Fruit fly (Drosophila melanogaster) whole organism, embryonic: ENCODE data around the gene alphaCOP.
A peak's percentile ranks its signal among the peaks of the same experiment; 100 is the strongest.

ENCODE experiments used
- Abd-B ChIP-seq: fragments of 200-800 bp; sonication (Bioruptor generic); optimal IDR thresholded peaks from 2 replicates; lab custom pipeline; 2018; ENCODE audit warnings: missing biosample characterization, mild to moderate bottlenecking, missing genetic modification characterization, moderate library complexity
- Adf1 ChIP-seq: fragments of 200-800 bp; sonication (Bioruptor generic); IDR thresholded peaks from 2 replicates; pipeline ENCODE4 v1.3.6; 2022; ENCODE audit warnings: missing biosample characterization, missing genetic modification characterization
- Atf6 ChIP-seq: fragments of 200-800 bp; sonication (Bioruptor generic); IDR thresholded peaks from 2 replicates; pipeline ENCODE4 v1.3.6; 2022; ENCODE audit warnings: missing biosample characterization, missing genetic modification characterization
- BEAF-32 ChIP-seq: fragments of 200-800 bp; sonication (Bioruptor generic); optimal IDR thresholded peaks from 3 replicates; lab custom pipeline; 2017; ENCODE audit warnings: missing biosample characterization, missing genetic modification characterization, mild to moderate bottlenecking, moderate library complexity, missing genetic modification reagents
- CG10462 ChIP-seq: fragments of 200-800 bp; sonication (Bioruptor generic); optimal IDR thresholded peaks from 2 replicates; lab custom pipeline; 2016; ENCODE audit warnings: missing biosample characterization, missing genetic modification characterization
- CG10543 ChIP-seq: fragments of 200-800 bp; sonication (Bioruptor generic); optimal IDR thresholded peaks from 3 replicates; lab custom pipeline; 2017; ENCODE audit warnings: missing biosample characterization, mild to moderate bottlenecking, missing genetic modification characterization, moderate library complexity
- CG12769 ChIP-seq: fragments of 200-800 bp; sonication (Bioruptor generic); optimal IDR thresholded peaks from 2 replicates; lab custom pipeline; 2019; ENCODE audit warnings: missing biosample characterization, mild to moderate bottlenecking, missing genetic modification characterization, moderate library complexity
- CG13296 ChIP-seq: fragments of 200-800 bp; sonication (Bioruptor generic); optimal IDR thresholded peaks from 3 replicates; lab custom pipeline; 2018; ENCODE audit warnings: missing biosample characterization, mild to moderate bottlenecking, missing genetic modification characterization
- CG14014 ChIP-seq: fragments of 200-800 bp; sonication (Bioruptor generic); IDR thresholded peaks from 2 replicates; pipeline ENCODE4 v1.3.6; 2022; ENCODE audit warnings: missing biosample characterization, missing genetic modification characterization
- CG17612 ChIP-seq: fragments of 200-800 bp; sonication (Bioruptor generic); IDR thresholded peaks from 2 replicates; pipeline ENCODE4 v1.3.6; 2022; ENCODE audit warnings: missing biosample characterization, missing genetic modification characterization
- CG30431 ChIP-seq: fragments of 200-800 bp; sonication (Bioruptor generic); optimal IDR thresholded peaks from 2 replicates; lab custom pipeline; 2017; ENCODE audit warnings: missing biosample characterization, missing genetic modification characterization
- CG31388 ChIP-seq: fragments of 200-800 bp; sonication (Bioruptor generic); optimal IDR thresholded peaks from 2 replicates; lab custom pipeline; 2016; ENCODE audit warnings: missing biosample characterization, missing genetic modification characterization
- CG34376 ChIP-seq: fragments of 200-800 bp; sonication (Bioruptor generic); optimal IDR thresholded peaks from 2 replicates; lab custom pipeline; 2018; ENCODE audit warnings: missing biosample characterization, mild to moderate bottlenecking, missing genetic modification characterization
- CG4424 ChIP-seq: fragments of 200-800 bp; sonication (Bioruptor generic); optimal IDR thresholded peaks from 3 replicates; lab custom pipeline; 2016; ENCODE audit warnings: missing biosample characterization, missing genetic modification characterization
- CG6689 ChIP-seq: fragments of 200-800 bp; sonication (Bioruptor generic); IDR thresholded peaks from 2 replicates; pipeline ENCODE4 v1.3.6; 2022; ENCODE audit warnings: missing biosample characterization, missing genetic modification characterization
- Chrac-16 ChIP-seq: fragments of 200-800 bp; sonication (Bioruptor generic); optimal IDR thresholded peaks from 3 replicates; lab custom pipeline; 2016; ENCODE audit warnings: missing biosample characterization, missing genetic modification characterization
- Dad ChIP-seq: fragments of 200-800 bp; sonication (Bioruptor generic); optimal IDR thresholded peaks from 3 replicates; lab custom pipeline; 2016; ENCODE audit warnings: missing biosample characterization, missing genetic modification characterization
- Deaf1 ChIP-seq: fragments of 200-800 bp; optimal IDR thresholded peaks from 3 replicates; lab custom pipeline; 2019; ENCODE audit warnings: missing biosample characterization, mild to moderate bottlenecking, missing genetic modification characterization, moderate library complexity
- Dek ChIP-seq: fragments of 200-800 bp; sonication (Bioruptor generic); optimal IDR thresholded peaks from 3 replicates; lab custom pipeline; 2019; ENCODE audit warnings: missing biosample characterization, mild to moderate bottlenecking, missing genetic modification characterization, moderate library complexity
- E2f2 ChIP-seq: fragments of 200-800 bp; sonication (Bioruptor generic); IDR thresholded peaks from 2 replicates; pipeline ENCODE4 v1.3.6; 2022; ENCODE audit warnings: missing biosample characterization, missing genetic modification characterization
- Ets65A ChIP-seq: fragments of 200-800 bp; sonication (Bioruptor generic); peaks from one replicate; lab custom pipeline; 2016; ENCODE audit warnings: missing biosample characterization, missing genetic modification characterization
- HLHmδ ChIP-seq: fragments of 200-800 bp; sonication (Bioruptor generic); optimal IDR thresholded peaks from 2 replicates; lab custom pipeline; 2018; ENCODE audit warnings: missing biosample characterization, mild to moderate bottlenecking, missing genetic modification characterization, moderate library complexity
- Hand ChIP-seq: fragments of 200-800 bp; sonication (Bioruptor generic); optimal IDR thresholded peaks from 2 replicates; lab custom pipeline; 2017; ENCODE audit warnings: mild to moderate bottlenecking, missing biosample characterization, missing genetic modification reagents, missing genetic modification characterization
- Hey ChIP-seq: fragments of 200-800 bp; sonication (Bioruptor generic); optimal IDR thresholded peaks from 3 replicates; lab custom pipeline; 2018; ENCODE audit warnings: missing biosample characterization, mild to moderate bottlenecking, missing genetic modification characterization
- Hr78 ChIP-seq, 2 experiments: fragments of 200-800 bp in 1 of 2; fragments of >200 bp in 1 of 2; sonication (Bioruptor generic) in 1 of 2; optimal IDR thresholded peaks; 2 replicates each; lab custom pipeline; 2017 to 2019; ENCODE audit warnings: missing biosample characterization in 2 of 2, missing genetic modification characterization in 2 of 2, mild to moderate bottlenecking in 1 of 2, moderate library complexity in 1 of 2
- Lpt ChIP-seq: fragments of >200 bp; optimal IDR thresholded peaks from 2 replicates; lab custom pipeline; 2018; ENCODE audit warnings: missing biosample characterization, missing genetic modification characterization
- Mad ChIP-seq: fragments of 200-800 bp; sonication (Bioruptor generic); optimal IDR thresholded peaks from 2 replicates; lab custom pipeline; 2016; ENCODE audit warnings: missing biosample characterization, missing genetic modification characterization
- Max ChIP-seq: fragments of 200-800 bp; sonication (Bioruptor generic); optimal IDR thresholded peaks from 2 replicates; lab custom pipeline; 2016; ENCODE audit warnings: missing biosample characterization, mild to moderate bottlenecking, missing genetic modification characterization
- Med ChIP-seq: fragments of 200-800 bp; sonication (Bioruptor generic); peaks from one replicate; lab custom pipeline; 2016; ENCODE audit warnings: missing biosample characterization, missing genetic modification characterization, mild to moderate bottlenecking, inconsistent platforms, moderate library complexity
- Meics ChIP-seq: fragments of 200-800 bp; sonication (Bioruptor generic); optimal IDR thresholded peaks from 2 replicates; lab custom pipeline; 2017; ENCODE audit warnings: missing biosample characterization, mild to moderate bottlenecking, missing genetic modification characterization
- Rfx ChIP-seq: fragments of 200-800 bp; sonication (Bioruptor generic); IDR thresholded peaks from 2 replicates; pipeline ENCODE4 v1.3.6; 2022; ENCODE audit warnings: missing biosample characterization, missing genetic modification characterization
- Rx ChIP-seq: fragments of 200-800 bp; sonication (Bioruptor generic); IDR thresholded peaks from 2 replicates; pipeline ENCODE4 v1.3.6; 2022; ENCODE audit warnings: missing biosample characterization, missing genetic modification characterization
- Six4 ChIP-seq: fragments of 200-800 bp; sonication (Bioruptor generic); optimal IDR thresholded peaks from 2 replicates; lab custom pipeline; 2016; ENCODE audit warnings: missing biosample characterization, missing genetic modification characterization
- chinmo ChIP-seq: fragments of 200-800 bp; sonication (Bioruptor generic); IDR thresholded peaks from 4 replicates; pipeline ENCODE4 v1.3.6; 2022; ENCODE audit warnings: missing biosample characterization, missing genetic modification characterization; ENCODE audit not compliant: partially characterized antibody
- danr ChIP-seq: fragments of 200-800 bp; sonication (Bioruptor generic); IDR thresholded peaks from 2 replicates; pipeline ENCODE4 v1.3.6; 2022; ENCODE audit warnings: missing biosample characterization, missing genetic modification characterization
- ftz-f1 ChIP-seq: fragments of 200-800 bp; sonication (Bioruptor generic); optimal IDR thresholded peaks from 2 replicates; lab custom pipeline; 2016; ENCODE audit warnings: missing biosample characterization, missing genetic modification characterization
- gcm ChIP-seq: fragments of 200-800 bp; sonication (Bioruptor generic); optimal IDR thresholded peaks from 2 replicates; lab custom pipeline; 2019; ENCODE audit warnings: missing biosample characterization, mild to moderate bottlenecking, missing genetic modification characterization, moderate library complexity
- gfzf ChIP-seq: fragments of 200-800 bp; sonication (Bioruptor generic); optimal IDR thresholded peaks from 2 replicates; lab custom pipeline; 2016; ENCODE audit warnings: missing biosample characterization, mild to moderate bottlenecking, missing genetic modification characterization, moderate library complexity
- nmo ChIP-seq: fragments of 200-800 bp; sonication (Bioruptor generic); optimal IDR thresholded peaks from 2 replicates; lab custom pipeline; 2018; ENCODE audit warnings: missing biosample characterization, mild to moderate bottlenecking, missing genetic modification characterization, moderate library complexity
- pita ChIP-seq: fragments of 200-800 bp; sonication (Bioruptor generic); optimal IDR thresholded peaks from 2 replicates; lab custom pipeline; 2017; ENCODE audit warnings: missing biosample characterization, mild to moderate bottlenecking, missing genetic modification characterization
- sd ChIP-seq: fragments of 200-800 bp; sonication (Bioruptor generic); optimal IDR thresholded peaks from 3 replicates; lab custom pipeline; 2018; ENCODE audit warnings: missing biosample characterization, mild to moderate bottlenecking, missing genetic modification characterization, moderate library complexity
- sens ChIP-seq: fragments of 200-800 bp; sonication (Bioruptor generic); peaks from one replicate; lab custom pipeline; 2016; ENCODE audit warnings: missing biosample characterization, missing genetic modification characterization
- sens-2 ChIP-seq: fragments of 200-800 bp; sonication (Bioruptor generic); IDR thresholded peaks from 2 replicates; pipeline ENCODE4 v1.3.6; 2022; ENCODE audit warnings: missing biosample characterization, missing genetic modification characterization
- sima ChIP-seq: fragments of 200-800 bp; sonication (Bioruptor generic); optimal IDR thresholded peaks from 2 replicates; lab custom pipeline; 2016; ENCODE audit warnings: missing biosample characterization, missing genetic modification characterization
- sr ChIP-seq: fragments of 200-800 bp; sonication (Bioruptor generic); IDR thresholded peaks from 3 replicates; pipeline ENCODE4 v1.3.6; 2022; ENCODE audit warnings: missing biosample characterization, missing genetic modification characterization

Gene alphaCOP

dm6 chr3L:1618116-1618727 lies 26.8 kb downstream of the alphaCOP start, which contains the start of the genes CG13926, ABCB7 and CG33230 (continued):
- TF ChIP-seq Lpt (no peak), CG30431 (GFP tag; lab: Kevin White, UChicago) (no peak), Meics (GFP tag; lab: Kevin White, UChicago) (peak; percentile 45), Abd-B (GFP tag; lab: Kevin White, UChicago) (peak; percentile 14)

dm6 chr3L:1615701-1616100 lies 29.3 kb downstream of the alphaCOP start, which contains the start of gene CG12105:
Gene CG12105, minus strand, starts transcription at chr3L:1615801.
- TF ChIP-seq Chrac-16 (GFP tag; lab: Kevin White, UChicago): no peak
- no peak for TF ChIP-seq CG6689 (GFP tag; lab: Robert Waterston, UW)
- TF ChIP-seq Med (GFP tag; lab: Kevin White, UChicago): no peak
- TF ChIP-seq danr (GFP tag; lab: Robert Waterston, UW): no peak
- no peak for TF ChIP-seq Dad (GFP tag; lab: Kevin White, UChicago)
- no peak for TF ChIP-seq CG34376 (GFP tag; lab: Kevin White, UChicago)

- TF ChIP-seq Adf1 (GFP tag; lab: Robert Waterston, UW) (peak; percentile 13; the same call in 1 of the 2 replicates), Hr78 (GFP tag; optimal IDR thresholded peaks at IDR 0.05; lab: Kevin White, UChicago) (peak in 1 of 2 experiments; percentile 55), Dek (tag; lab: Kevin White, UChicago) (no peak), CG12769 (tag; lab: Kevin White, UChicago) (peak; percentile 66), Rfx (GFP tag; lab: Robert Waterston, UW) (0 out of 2 replicates have a peak, but pooled peaks have one; percentile 4), sd (tag; lab: Kevin White, UChicago) (peak; percentile 63), CG14014 (GFP tag; lab: Robert Waterston, UW) (no peak), CG10543 (GFP tag; lab: Kevin White, UChicago) (peak; percentile 85), pita (GFP tag; lab: Kevin White, UChicago) (no peak), CG17612 (GFP tag; lab: Robert Waterston, UW) (no peak), sima (no peak), Deaf1 (tag; lab: Kevin White, UChicago) (peak; percentile 71), ftz-f1 (GFP tag; lab: Kevin White, UChicago) (peak; percentile 57), sr (GFP tag; lab: Robert Waterston, UW) (0 out of 3 replicates have a peak, but pooled peaks have one; percentile 25), BEAF-32 (no peak), CG13296 (GFP tag; lab: Kevin White, UChicago) (no peak), CG10462 (no peak), Atf6 (GFP tag; lab: Robert Waterston, UW) (peak; percentile 46; the same call in 1 of the 2 replicates), sens (GFP tag; lab: Kevin White, UChicago) (peak; percentile 50), Ets65A (GFP tag; lab: Kevin White, UChicago) (peak; percentile 47), chinmo (0 out of 4 replicates have a peak, but pooled peaks have one; percentile 18), Hey (no peak)
Measured at dm6 chr3L:1614465-1615084, 30.4 kb downstream of the alphaCOP start.

- TF ChIP-seq HLHmδ (no peak), CG31388 (GFP tag; lab: Kevin White, UChicago) (no peak), Hand (GFP tag; lab: Kevin White, UChicago) (peak; percentile 1), E2f2 (no peak; the same call in 1 of the 2 replicates), sens-2 (GFP tag; lab: Robert Waterston, UW) (no peak), gcm (GFP tag; lab: Kevin White, UChicago) (no peak), Mad (GFP tag; lab: Kevin White, UChicago) (no peak), CG4424 (peak; percentile 12), gfzf (GFP tag; lab: Kevin White, UChicago) (no peak), Six4 (GFP tag; lab: Kevin White, UChicago) (no peak), nmo (GFP tag; lab: Kevin White, UChicago) (peak; percentile 34), Max (GFP tag; lab: Kevin White, UChicago) (no peak), Rx (GFP tag; lab: Robert Waterston, UW) (no peak)
Measured at dm6 chr3L:1609611-1610010, 35.4 kb downstream of the alphaCOP start.
